Worm (Caenorhabditis elegans): ENCODE measurements around the gene T01D3.1.

DNA sequence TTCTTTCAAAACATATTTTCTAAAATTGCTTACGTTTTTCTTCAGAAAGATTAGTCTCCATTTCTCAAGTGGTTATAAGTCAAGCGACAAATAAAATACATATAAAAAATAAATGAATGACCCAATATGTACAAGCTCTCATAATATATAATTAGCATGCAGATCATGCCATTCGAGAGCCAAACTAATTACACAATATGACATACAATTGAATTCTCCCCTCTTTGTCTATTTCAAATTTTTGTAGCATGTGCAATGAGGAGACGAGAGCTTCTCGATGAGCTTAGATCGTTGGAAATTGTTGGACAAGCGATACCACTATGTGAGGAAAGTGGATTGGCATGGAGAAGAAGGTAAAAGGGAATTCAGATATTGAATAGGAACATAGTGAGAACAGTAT lies 17.6 kb downstream of the T01D3.1 start, which contains the start of gene hlh-34:
- TF ChIP-seq dao-5 (tag; optimal IDR thresholded peaks at IDR 0.05) (no peak), W03F9.2 (tag; optimal IDR thresholded peaks at IDR 0.05) (no peak)

Measured in whole organism, L4/young adult.